Fruit fly (Drosophila melanogaster): ENCODE results near the gene Mpp6.

The Mpp6 gene

dm6 chr2L:21162875-21163274 is 6.8 kb downstream of the Mpp6 start, which contains the start of gene Nbr (continued):
- TF ChIP-seq CG3065 (GFP tag; optimal IDR thresholded peaks at IDR 0.05), result no peak
- no peak for TF ChIP-seq CG12769 (tag; optimal IDR thresholded peaks at IDR 0.05)
- no peak for TF ChIP-seq CG17361 (GFP tag; IDR thresholded peaks at IDR 0.05)
- no peak for TF ChIP-seq CG18476 (GFP tag; optimal IDR thresholded peaks at IDR 0.05)
- no peak for TF ChIP-seq CG15073 (GFP tag; optimal IDR thresholded peaks at IDR 0.05)
- peak; percentile 61 for TF ChIP-seq CG13287 (GFP tag; IDR thresholded peaks at IDR 0.05; ENCODE audit: partially characterized antibody)
- TF ChIP-seq CG2120 (GFP tag; optimal IDR thresholded peaks at IDR 0.05), result no peak
- TF ChIP-seq jing (GFP tag; optimal IDR thresholded peaks at IDR 0.05), result no peak
- TF ChIP-seq jigr1 (GFP tag; IDR thresholded peaks at IDR 0.05), result no peak
- no peak for TF ChIP-seq CG9817 (tag; optimal IDR thresholded peaks at IDR 0.05)
- no peak for TF ChIP-seq D19A (tag; optimal IDR thresholded peaks at IDR 0.05)
- no peak for TF ChIP-seq CG10959 (GFP tag; IDR thresholded peaks at IDR 0.05)
- TF ChIP-seq bigmax (GFP tag; optimal IDR thresholded peaks at IDR 0.05), result no peak
- TF ChIP-seq C15 (GFP tag; IDR thresholded peaks at IDR 0.05), result no peak
- TF ChIP-seq slbo (GFP tag; IDR thresholded peaks at IDR 0.05), result peak; percentile 54
- TF ChIP-seq ci (GFP tag; IDR thresholded peaks at IDR 0.05), result 0 out of 3 replicates have a peak, but pooled peaks have one; percentile 24
- no peak for TF ChIP-seq dimm (GFP tag; IDR thresholded peaks at IDR 0.05)
- TF ChIP-seq CG10366 (GFP tag; IDR thresholded peaks at IDR 0.05), result no peak
- TF ChIP-seq Doc2 (GFP tag; IDR thresholded peaks at IDR 0.05), result no peak
- TF ChIP-seq croc (GFP tag; conservative IDR thresholded peaks at IDR 0.05), result no peak
- no peak for TF ChIP-seq CG2889 (GFP tag; IDR thresholded peaks at IDR 0.05)
- TF ChIP-seq Aef1 (GFP tag; IDR thresholded peaks at IDR 0.05), result no peak
- no peak for TF ChIP-seq CG11560 (tag; IDR thresholded peaks at IDR 0.05)
- no peak for TF ChIP-seq lbe (GFP tag; optimal IDR thresholded peaks at IDR 0.05)
- TF ChIP-seq eve (GFP tag; optimal IDR thresholded peaks at IDR 0.05), result no peak
- no peak for TF ChIP-seq yki (optimal IDR thresholded peaks at IDR 0.05)
- TF ChIP-seq unc-4 (GFP tag; IDR thresholded peaks at IDR 0.05; ENCODE audit: partially characterized antibody), result peak; percentile 60
- no peak for TF ChIP-seq dmrt99B (tag; optimal IDR thresholded peaks at IDR 0.05)
- TF ChIP-seq HLH3B (GFP tag; IDR thresholded peaks at IDR 0.05), result 0 out of 2 replicates have a peak, but pooled peaks have one; percentile 4
- no peak for TF ChIP-seq tll (GFP tag; optimal IDR thresholded peaks at IDR 0.05)
- no peak for TF ChIP-seq luna (GFP tag; optimal IDR thresholded peaks at IDR 0.05)
- no peak for TF ChIP-seq Hr78 (GFP tag; optimal IDR thresholded peaks at IDR 0.05)
- no peak for TF ChIP-seq CG4424 (GFP tag; optimal IDR thresholded peaks at IDR 0.05)
- TF ChIP-seq CG6813 (GFP tag; optimal IDR thresholded peaks at IDR 0.05), result no peak
- no peak for TF ChIP-seq chif (GFP tag; optimal IDR thresholded peaks at IDR 0.05)
- TF ChIP-seq h (optimal IDR thresholded peaks at IDR 0.05), result no peak
- TF ChIP-seq CG1024 (GFP tag; IDR thresholded peaks at IDR 0.05), result no peak
- no peak for TF ChIP-seq peb (GFP tag; IDR thresholded peaks at IDR 0.05)
- no peak for TF ChIP-seq Adf1 (GFP tag; IDR thresholded peaks at IDR 0.05)
- no peak for TF ChIP-seq CG9727 (GFP tag; optimal IDR thresholded peaks at IDR 0.05)
- no peak for TF ChIP-seq dmrt11E (tag; optimal IDR thresholded peaks at IDR 0.05)
- TF ChIP-seq mirr (GFP tag; optimal IDR thresholded peaks at IDR 0.05), result no peak
- no peak for TF ChIP-seq CG18262 (tag; optimal IDR thresholded peaks at IDR 0.05)
- no peak for TF ChIP-seq ewg (GFP tag; optimal IDR thresholded peaks at IDR 0.05)
- TF ChIP-seq br (optimal IDR thresholded peaks at IDR 0.05), result no peak
- peak; percentile 87 for TF ChIP-seq MESR4 (GFP tag; optimal IDR thresholded peaks at IDR 0.05)
- no peak for TF ChIP-seq gro (GFP tag; optimal IDR thresholded peaks at IDR 0.05)
- no peak for TF ChIP-seq CG9797 (GFP tag; optimal IDR thresholded peaks at IDR 0.05)
- no peak for TF ChIP-seq lmd (GFP tag; IDR thresholded peaks at IDR 0.05)
- TF ChIP-seq CG3847 (GFP tag; IDR thresholded peaks at IDR 0.05), result no peak
- TF ChIP-seq jumu (GFP tag; optimal IDR thresholded peaks at IDR 0.05), result no peak
- no peak for TF ChIP-seq cas (GFP tag; IDR thresholded peaks at IDR 0.05)
- no peak for TF ChIP-seq nmo (GFP tag; optimal IDR thresholded peaks at IDR 0.05)
